Fruit fly (Drosophila melanogaster): ENCODE data around the gene CG2082.

DNA sequence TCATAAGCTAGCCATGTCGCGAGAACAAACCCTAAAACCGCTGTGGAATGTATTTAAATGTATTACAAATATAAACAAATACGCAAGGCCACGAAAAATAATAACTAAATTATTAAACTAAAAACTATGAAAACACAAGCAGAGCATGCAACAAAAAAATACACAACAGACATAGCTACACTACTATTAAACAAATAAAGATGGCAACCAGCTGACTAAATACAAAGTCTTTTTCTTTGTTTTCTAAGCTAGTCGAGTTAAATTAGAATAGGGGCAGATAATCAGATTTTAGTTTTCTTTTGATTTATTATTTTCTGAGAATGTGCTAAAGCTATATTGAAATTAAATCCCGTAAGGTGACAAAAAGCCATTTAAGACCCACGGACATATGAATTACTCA is 34.2 kb downstream of the CG2082 start:
- TF ChIP-seq Crg-1 (GFP tag; optimal IDR thresholded peaks at IDR 0.05): no peak
- no peak for TF ChIP-seq pad (GFP tag; optimal IDR thresholded peaks at IDR 0.05)
- TF ChIP-seq CG33017 (tag; optimal IDR thresholded peaks at IDR 0.05): no peak
- no peak for TF ChIP-seq cic (GFP tag; optimal IDR thresholded peaks at IDR 0.05)
- no peak for TF ChIP-seq Clk (GFP tag; optimal IDR thresholded peaks at IDR 0.05)
- no peak for TF ChIP-seq bab1 (GFP tag; optimal IDR thresholded peaks at IDR 0.05)
- no peak for TF ChIP-seq kay (GFP tag; ENCODE audit: borderline replicate concordance)
- TF ChIP-seq cnc (optimal IDR thresholded peaks at IDR 0.05): no peak
- TF ChIP-seq CG14711 (tag; optimal IDR thresholded peaks at IDR 0.05): no peak
- no peak for TF ChIP-seq CG7101 (tag; optimal IDR thresholded peaks at IDR 0.05)
